Fruit fly (Drosophila melanogaster) whole organism: ENCODE data around the gene CG1724.

Source experiments
- pan ChIP-seq: fragments of >200 bp; optimal IDR thresholded peaks from 2 replicates; lab custom pipeline; 2017
- psq ChIP-seq: fragments of >200 bp; optimal IDR thresholded peaks from 2 replicates; lab custom pipeline; 2017
- usp ChIP-seq: fragments of >200 bp; optimal IDR thresholded peaks from 2 replicates; lab custom pipeline; 2017; ENCODE audit warnings: missing biosample characterization, missing genetic modification characterization, mixed read lengths

- TF ChIP-seq usp (GFP tag; lab: Kevin White, UChicago) (no peak), pan (lab: Kevin White, UChicago) (no peak), psq (lab: Kevin White, UChicago) (no peak)
Observed at dm6 chrX:21241796-21242208, 38.7 kb upstream of the CG1724 start.
